Fruit fly (Drosophila melanogaster): ENCODE data around the gene ArgRS.

Gene ArgRS

dm6 chrX:15886411-15887246, 42.7 kb upstream of the ArgRS start:
- TF ChIP-seq CG8159 (tag; optimal IDR thresholded peaks at IDR 0.05) (peak; percentile 86), EcR (GFP tag; optimal IDR thresholded peaks at IDR 0.05) (peak; percentile 65), Pif1A (GFP tag; optimal IDR thresholded peaks at IDR 0.05) (peak; percentile 94), Snoo (tag; optimal IDR thresholded peaks at IDR 0.05) (peak; percentile 54), Pif1B (GFP tag; optimal IDR thresholded peaks at IDR 0.05) (peak; percentile 91), CG12605 (GFP tag; IDR thresholded peaks at IDR 0.05) (peak; percentile 97), CG14655 (GFP tag; optimal IDR thresholded peaks at IDR 0.05) (peak; percentile 34), D1 (tag; optimal IDR thresholded peaks at IDR 0.05) (no peak), CG4496 (GFP tag; IDR thresholded peaks at IDR 0.05) (peak; percentile 94), CG32121 (GFP tag; IDR thresholded peaks at IDR 0.05) (peak; percentile 91), fd96Ca (GFP tag; IDR thresholded peaks at IDR 0.05) (peak; percentile 91), CG17806 (tag; optimal IDR thresholded peaks at IDR 0.05) (peak; percentile 84), CG13204 (GFP tag; optimal IDR thresholded peaks at IDR 0.05) (peak; percentile 91), CG34367 (tag; optimal IDR thresholded peaks at IDR 0.05) (peak; percentile 94), gl (tag; optimal IDR thresholded peaks at IDR 0.05) (peak; percentile 97), rn (GFP tag; IDR thresholded peaks at IDR 0.05) (peak; percentile 57), CG10348 (GFP tag; IDR thresholded peaks at IDR 0.05) (no peak), CG8301 (tag; optimal IDR thresholded peaks at IDR 0.05) (peak; percentile 81), Ets98B (GFP tag; IDR thresholded peaks at IDR 0.05) (peak; percentile 94), CG9948 (tag; optimal IDR thresholded peaks at IDR 0.05) (peak; percentile 79), CG15710 (tag; optimal IDR thresholded peaks at IDR 0.05) (peak; percentile 91)

dm6 chrX:15875569-15875968, 31.6 kb upstream of the ArgRS start:
- TF ChIP-seq Ets98B (GFP tag; IDR thresholded peaks at IDR 0.05): no peak
- TF ChIP-seq CG9948 (tag; optimal IDR thresholded peaks at IDR 0.05): no peak
- TF ChIP-seq Pif1A (GFP tag; optimal IDR thresholded peaks at IDR 0.05): no peak
- no peak for TF ChIP-seq CG4496 (GFP tag; IDR thresholded peaks at IDR 0.05)
- TF ChIP-seq rn (GFP tag; IDR thresholded peaks at IDR 0.05): no peak
- TF ChIP-seq D1 (tag; optimal IDR thresholded peaks at IDR 0.05): no peak
- no peak for TF ChIP-seq CG14655 (GFP tag; optimal IDR thresholded peaks at IDR 0.05)
- no peak for TF ChIP-seq CG15710 (tag; optimal IDR thresholded peaks at IDR 0.05)
- TF ChIP-seq CG8301 (tag; optimal IDR thresholded peaks at IDR 0.05): no peak
- TF ChIP-seq CG17806 (tag; optimal IDR thresholded peaks at IDR 0.05): no peak
- TF ChIP-seq CG12605 (GFP tag; IDR thresholded peaks at IDR 0.05): no peak
- no peak for TF ChIP-seq EcR (GFP tag; optimal IDR thresholded peaks at IDR 0.05)
- TF ChIP-seq Snoo (tag; optimal IDR thresholded peaks at IDR 0.05): no peak
- no peak for TF ChIP-seq CG32121 (GFP tag; IDR thresholded peaks at IDR 0.05)

- TF ChIP-seq CG12605 (GFP tag; IDR thresholded peaks at IDR 0.05) (no peak), Pif1B (GFP tag; optimal IDR thresholded peaks at IDR 0.05) (no peak), EcR (GFP tag; optimal IDR thresholded peaks at IDR 0.05) (peak; percentile 50)
These were observed 30.5 kb upstream of the ArgRS start for dm6 chrX:15874437-15874836.

dm6 chrX:15870777-15871757, 27.1 kb upstream of the ArgRS start:
- TF ChIP-seq CG32121 (GFP tag; IDR thresholded peaks at IDR 0.05) (no peak), CG4496 (GFP tag; IDR thresholded peaks at IDR 0.05) (no peak), CG8159 (tag; optimal IDR thresholded peaks at IDR 0.05) (no peak), gl (tag; optimal IDR thresholded peaks at IDR 0.05) (no peak), CG10348 (GFP tag; IDR thresholded peaks at IDR 0.05) (no peak), CG17806 (tag; optimal IDR thresholded peaks at IDR 0.05) (no peak), Pif1B (GFP tag; optimal IDR thresholded peaks at IDR 0.05) (no peak), CG34367 (tag; optimal IDR thresholded peaks at IDR 0.05) (no peak), EcR (GFP tag; optimal IDR thresholded peaks at IDR 0.05) (no peak), fd96Ca (GFP tag; IDR thresholded peaks at IDR 0.05) (no peak), Ets98B (GFP tag; IDR thresholded peaks at IDR 0.05) (no peak; the same call in 1 of the 2 replicates), D1 (tag; optimal IDR thresholded peaks at IDR 0.05) (no peak), CG14655 (GFP tag; optimal IDR thresholded peaks at IDR 0.05) (no peak), CG15710 (tag; optimal IDR thresholded peaks at IDR 0.05) (no peak), rn (GFP tag; IDR thresholded peaks at IDR 0.05) (no peak), Snoo (tag; optimal IDR thresholded peaks at IDR 0.05) (no peak), CG13204 (GFP tag; optimal IDR thresholded peaks at IDR 0.05) (no peak), CG9948 (tag; optimal IDR thresholded peaks at IDR 0.05) (no peak)

- no peak for TF ChIP-seq CG10348 (GFP tag; IDR thresholded peaks at IDR 0.05)
- no peak for TF ChIP-seq D1 (tag; optimal IDR thresholded peaks at IDR 0.05)
- TF ChIP-seq CG13204 (GFP tag; optimal IDR thresholded peaks at IDR 0.05): no peak
- no peak for TF ChIP-seq rn (GFP tag; IDR thresholded peaks at IDR 0.05)
- no peak for TF ChIP-seq fd96Ca (GFP tag; IDR thresholded peaks at IDR 0.05)
- no peak for TF ChIP-seq CG4496 (GFP tag; IDR thresholded peaks at IDR 0.05)
- TF ChIP-seq CG8301 (tag; optimal IDR thresholded peaks at IDR 0.05): no peak
These were observed 25.9 kb upstream of the ArgRS start, which contains the start of gene CG16952 for dm6 chrX:15869843-15870242. Gene CG16952 (plus strand): TSS chrX:15870183.

Data from whole organism, pupa.